Fruit fly (Drosophila melanogaster): ENCODE measurements around the gene vex.
A peak's percentile ranks its signal among the peaks of the same experiment; 100 is the strongest.

- TF ChIP-seq gl (tag; optimal IDR thresholded peaks at IDR 0.05) = no peak
- no peak for TF ChIP-seq CG34367 (tag; optimal IDR thresholded peaks at IDR 0.05)
- TF ChIP-seq D1 (tag; optimal IDR thresholded peaks at IDR 0.05) = no peak
- no peak for TF ChIP-seq CG17806 (tag; optimal IDR thresholded peaks at IDR 0.05)
- peak; percentile 71 for TF ChIP-seq CG32121 (GFP tag; IDR thresholded peaks at IDR 0.05)
Measured at dm6 chrX:10966978-10967731, 72.5 kb downstream of the vex start, which contains the start of gene C901.
